Fruit fly (Drosophila melanogaster) whole organism, prepupa: ENCODE measurements around the gene CG10587.
A peak's percentile ranks its signal among the peaks of the same experiment; 100 is the strongest.

Experiments used
- CG10631 ChIP-seq: fragments of 200-800 bp; sonication (Bioruptor generic); optimal IDR thresholded peaks from 2 replicates; lab custom pipeline; 2016; ENCODE audit warnings: missing biosample characterization, missing genetic modification characterization
- CG10669 ChIP-seq: fragments of 200-800 bp; sonication (Bioruptor generic); optimal IDR thresholded peaks from 3 replicates; lab custom pipeline; 2018; ENCODE audit warnings: missing biosample characterization, mild to moderate bottlenecking, missing genetic modification characterization, moderate library complexity
- CG11294 ChIP-seq: fragments of 200-800 bp; sonication (Bioruptor generic); IDR thresholded peaks from 2 replicates; pipeline ENCODE4 v1.3.6; 2022; ENCODE audit warnings: missing biosample characterization, missing genetic modification characterization
- CG11762 ChIP-seq: fragments of 200-800 bp; sonication (Bioruptor generic); optimal IDR thresholded peaks from 3 replicates; lab custom pipeline; 2016; ENCODE audit warnings: missing biosample characterization, missing genetic modification characterization; ENCODE audit not compliant: insufficient read depth
- CG15336 ChIP-seq: fragments of 200-800 bp; sonication (Bioruptor generic); IDR thresholded peaks from 2 replicates; pipeline ENCODE4 v1.3.6; 2022; ENCODE audit warnings: missing biosample characterization, missing genetic modification characterization
- CG1621 ChIP-seq: fragments of 200-800 bp; sonication (Bioruptor generic); optimal IDR thresholded peaks from 3 replicates; lab custom pipeline; 2018; ENCODE audit warnings: missing biosample characterization, mild to moderate bottlenecking, missing genetic modification characterization
- CG16779 ChIP-seq: fragments of 200-800 bp; sonication (Bioruptor generic); optimal IDR thresholded peaks from 3 replicates; lab custom pipeline; 2017; ENCODE audit warnings: missing biosample characterization, mild to moderate bottlenecking, missing genetic modification characterization
- CG3032 ChIP-seq: fragments of 200-800 bp; optimal IDR thresholded peaks from 2 replicates; lab custom pipeline; 2019; ENCODE audit warnings: missing biosample characterization, mild to moderate bottlenecking, missing genetic modification characterization, moderate library complexity
- CG31627 ChIP-seq: fragments of 200-800 bp; sonication (Bioruptor generic); optimal IDR thresholded peaks from 3 replicates; lab custom pipeline; 2016; ENCODE audit warnings: missing biosample characterization, missing genetic modification characterization
- CG32006 ChIP-seq: fragments of 200-800 bp; sonication (Bioruptor generic); optimal IDR thresholded peaks from 3 replicates; lab custom pipeline; 2017; ENCODE audit warnings: missing biosample characterization, mild to moderate bottlenecking, missing genetic modification characterization
- CG34406 ChIP-seq: fragments of 200-800 bp; sonication (Bioruptor generic); optimal IDR thresholded peaks from 3 replicates; lab custom pipeline; 2016; ENCODE audit warnings: missing biosample characterization, missing genetic modification characterization
- CG3919 ChIP-seq: fragments of 200-800 bp; sonication (Bioruptor generic); optimal IDR thresholded peaks from 3 replicates; lab custom pipeline; 2016; ENCODE audit warnings: missing biosample characterization, missing genetic modification characterization
- CG4318 ChIP-seq: fragments of 200-800 bp; sonication (Bioruptor generic); optimal IDR thresholded peaks from 3 replicates; lab custom pipeline; 2017; ENCODE audit warnings: missing biosample characterization, mild to moderate bottlenecking, missing genetic modification characterization
- CG6163 ChIP-seq: fragments of 200-800 bp; sonication (Bioruptor generic); IDR thresholded peaks from 3 replicates; pipeline ENCODE4 v1.3.6; 2022; ENCODE audit warnings: missing biosample characterization, missing genetic modification characterization
- CG6276 ChIP-seq: fragments of 200-800 bp; sonication (Bioruptor generic); optimal IDR thresholded peaks from 2 replicates; lab custom pipeline; 2017; ENCODE audit warnings: missing biosample characterization, mild to moderate bottlenecking, missing genetic modification characterization
- CG6792 ChIP-seq: fragments of 200-800 bp; sonication (Bioruptor generic); optimal IDR thresholded peaks from 3 replicates; lab custom pipeline; 2016; ENCODE audit warnings: missing biosample characterization, missing genetic modification characterization
- CG6808 ChIP-seq: fragments of 200-800 bp; sonication (Bioruptor generic); optimal IDR thresholded peaks from 3 replicates; lab custom pipeline; 2017; ENCODE audit warnings: missing biosample characterization, missing genetic modification characterization, mild to moderate bottlenecking, moderate library complexity, missing genetic modification reagents
- CG6854 ChIP-seq: fragments of 200-800 bp; sonication (Bioruptor generic); optimal IDR thresholded peaks from 2 replicates; lab custom pipeline; 2017; ENCODE audit warnings: missing biosample characterization, mild to moderate bottlenecking, missing genetic modification characterization
- CG8119 ChIP-seq: fragments of 200-800 bp; sonication (Bioruptor generic); IDR thresholded peaks from 3 replicates; pipeline ENCODE4 v1.3.6; 2022; ENCODE audit warnings: missing biosample characterization, missing genetic modification characterization
- CG8319 ChIP-seq: fragments of 200-800 bp; sonication (Bioruptor generic); optimal IDR thresholded peaks from 3 replicates; lab custom pipeline; 2016; ENCODE audit warnings: missing biosample characterization, missing genetic modification characterization
- CG8632 ChIP-seq: fragments of 200-800 bp; sonication (Bioruptor generic); optimal IDR thresholded peaks from 3 replicates; lab custom pipeline; 2016; ENCODE audit warnings: missing biosample characterization, missing genetic modification characterization
- Eip75B ChIP-seq: fragments of 200-800 bp; sonication (Bioruptor generic); optimal IDR thresholded peaks from 3 replicates; lab custom pipeline; 2016; ENCODE audit warnings: missing biosample characterization, missing genetic modification characterization
- Eip78C ChIP-seq: fragments of 200-800 bp; sonication (Bioruptor generic); peaks from one replicate; lab custom pipeline; 2016; ENCODE audit warnings: missing biosample characterization, missing genetic modification characterization
- Ets21C ChIP-seq: fragments of 200-800 bp; sonication (Bioruptor generic); optimal IDR thresholded peaks from 3 replicates; lab custom pipeline; 2016; ENCODE audit warnings: missing biosample characterization, missing genetic modification characterization
- Ets96B ChIP-seq: fragments of 200-800 bp; optimal IDR thresholded peaks from 2 replicates; lab custom pipeline; 2019; ENCODE audit warnings: missing biosample characterization, mild to moderate bottlenecking, missing genetic modification characterization, moderate library complexity
- Gug ChIP-seq: fragments of 200-800 bp; sonication (Bioruptor generic); IDR thresholded peaks from 2 replicates; pipeline ENCODE4 v1.3.6; 2022; ENCODE audit warnings: missing biosample characterization, missing genetic modification characterization
- Hr38 ChIP-seq: sonication (Bioruptor generic); optimal IDR thresholded peaks from 2 replicates; lab custom pipeline; 2016; ENCODE audit warnings: missing biosample characterization, missing genetic modification characterization
- Hr39 ChIP-seq: fragments of 200-800 bp; sonication (Bioruptor generic); optimal IDR thresholded peaks from 2 replicates; lab custom pipeline; 2016; ENCODE audit warnings: missing biosample characterization, missing genetic modification characterization
- Hr4 ChIP-seq: fragments of 200-800 bp; sonication (Bioruptor generic); optimal IDR thresholded peaks from 3 replicates; lab custom pipeline; 2016; ENCODE audit warnings: missing biosample characterization, missing genetic modification characterization
- Lpt ChIP-seq: fragments of 200-800 bp; sonication (Bioruptor generic); optimal IDR thresholded peaks from 3 replicates; lab custom pipeline; 2016; ENCODE audit warnings: missing biosample characterization, missing genetic modification characterization
- Met ChIP-seq: fragments of 200-800 bp; sonication (Bioruptor generic); optimal IDR thresholded peaks from 3 replicates; lab custom pipeline; 2016; ENCODE audit warnings: missing biosample characterization, missing genetic modification characterization
- Smox ChIP-seq: fragments of 200-800 bp; sonication (Bioruptor generic); optimal IDR thresholded peaks from 3 replicates; lab custom pipeline; 2016; ENCODE audit warnings: missing biosample characterization, missing genetic modification characterization
- Sox102F ChIP-seq: fragments of 200-800 bp; sonication (Bioruptor generic); optimal IDR thresholded peaks from 2 replicates; lab custom pipeline; 2016; ENCODE audit warnings: missing biosample characterization, mild to moderate bottlenecking, missing genetic modification characterization
- achi ChIP-seq: fragments of 200-800 bp; sonication (Bioruptor generic); optimal IDR thresholded peaks from 3 replicates; lab custom pipeline; 2016; ENCODE audit warnings: missing biosample characterization, missing genetic modification characterization
- acj6 ChIP-seq: fragments of 200-800 bp; sonication (Bioruptor generic); optimal IDR thresholded peaks from 3 replicates; lab custom pipeline; 2016; ENCODE audit warnings: missing biosample characterization, missing genetic modification characterization
- cyc ChIP-seq: fragments of 200-800 bp; sonication (Bioruptor generic); optimal IDR thresholded peaks from 3 replicates; lab custom pipeline; 2016; ENCODE audit warnings: missing biosample characterization, missing genetic modification characterization
- dac ChIP-seq: fragments of 200-800 bp; sonication (Bioruptor generic); optimal IDR thresholded peaks from 2 replicates; lab custom pipeline; 2017; ENCODE audit warnings: missing biosample characterization, mild to moderate bottlenecking, missing genetic modification characterization
- dsx ChIP-seq: fragments of 200-800 bp; optimal IDR thresholded peaks from 3 replicates; lab custom pipeline; 2019; ENCODE audit warnings: missing biosample characterization, mild to moderate bottlenecking, missing genetic modification characterization, moderate library complexity; ENCODE audit not compliant: poor library complexity, severe bottlenecking
- eg ChIP-seq: fragments of 200-800 bp; sonication (Bioruptor generic); IDR thresholded peaks from 3 replicates; pipeline ENCODE4 v1.3.6; 2022; ENCODE audit warnings: missing biosample characterization, missing genetic modification characterization
- fd85E ChIP-seq: fragments of 200-800 bp; sonication (Bioruptor generic); optimal IDR thresholded peaks from 3 replicates; lab custom pipeline; 2016; ENCODE audit warnings: missing biosample characterization, missing genetic modification characterization
- fkh ChIP-seq: fragments of 200-800 bp; sonication (Bioruptor generic); optimal IDR thresholded peaks from 3 replicates; lab custom pipeline; 2017; ENCODE audit warnings: missing biosample characterization, mild to moderate bottlenecking, missing genetic modification characterization, moderate library complexity
- lz ChIP-seq: fragments of 200-800 bp; sonication (Bioruptor generic); optimal IDR thresholded peaks from 3 replicates; lab custom pipeline; 2016; ENCODE audit warnings: missing biosample characterization, missing genetic modification characterization
- net ChIP-seq: fragments of 200-800 bp; sonication (Bioruptor generic); optimal IDR thresholded peaks from 3 replicates; lab custom pipeline; 2016; ENCODE audit warnings: missing biosample characterization, missing genetic modification characterization
- spab ChIP-seq: fragments of 200-800 bp; sonication (Bioruptor generic); optimal IDR thresholded peaks from 2 replicates; lab custom pipeline; 2017; ENCODE audit warnings: missing biosample characterization, mild to moderate bottlenecking, missing genetic modification characterization, missing genetic modification reagents
- ss ChIP-seq, 2 experiments: fragments of 200-800 bp; sonication (Bioruptor generic); optimal IDR thresholded peaks; 2 replicates in 1 of 2; 3 replicates in 1 of 2; lab custom pipeline; 2017 to 2018; ENCODE audit warnings: mild to moderate bottlenecking in 2 of 2, missing biosample characterization in 2 of 2, missing genetic modification characterization in 2 of 2, moderate library complexity in 1 of 2
- svp ChIP-seq: fragments of 200-800 bp; sonication (Bioruptor generic); peaks from one replicate; lab custom pipeline; 2016; ENCODE audit warnings: missing biosample characterization, missing genetic modification characterization
- topi ChIP-seq: fragments of 200-800 bp; sonication (Bioruptor generic); optimal IDR thresholded peaks from 3 replicates; lab custom pipeline; 2016; ENCODE audit warnings: missing biosample characterization, missing genetic modification characterization
- vri ChIP-seq: fragments of 200-800 bp; sonication (Bioruptor generic); optimal IDR thresholded peaks from 3 replicates; lab custom pipeline; 2016; ENCODE audit warnings: missing biosample characterization, mild to moderate bottlenecking, missing genetic modification characterization

CG10587 gene

dm6 chr3L:20942076-20942475 lies 20.3 kb downstream of the CG10587 start:
- TF ChIP-seq CG10631 (GFP tag; lab: Kevin White, UChicago) (no peak), CG3919 (GFP tag; lab: Kevin White, UChicago) (no peak), CG11762 (GFP tag; lab: Kevin White, UChicago) (no peak), dsx (GFP tag; lab: Kevin White, UChicago) (no peak), lz (GFP tag; lab: Kevin White, UChicago) (no peak), Ets96B (no peak), CG3032 (tag; lab: Kevin White, UChicago) (no peak), CG16779 (tag; lab: Kevin White, UChicago) (no peak), CG8119 (GFP tag; lab: Robert Waterston, UW) (no peak), Eip75B (GFP tag; lab: Kevin White, UChicago) (no peak), CG31627 (GFP tag; lab: Kevin White, UChicago) (no peak), spab (GFP tag; lab: Kevin White, UChicago) (no peak), CG6163 (GFP tag; lab: Robert Waterston, UW) (no peak), CG6276 (no peak), Lpt (GFP tag; lab: Kevin White, UChicago) (no peak), Hr38 (GFP tag; lab: Kevin White, UChicago) (no peak), CG6854 (GFP tag; lab: Kevin White, UChicago) (no peak), vri (no peak)
- TF ChIP-seq, all 60 proteins: peak for 0

dm6 chr3L:20933706-20934105 lies 28.6 kb downstream of the CG10587 start:
- TF ChIP-seq eg (GFP tag; lab: Robert Waterston, UW) (peak; percentile 69), Hr38 (GFP tag; lab: Kevin White, UChicago) (no peak), fd85E (GFP tag; lab: Kevin White, UChicago) (no peak), Gug (0 out of 2 replicates have a peak, but pooled peaks have one; percentile 17), CG10631 (GFP tag; lab: Kevin White, UChicago) (no peak), CG11762 (GFP tag; lab: Kevin White, UChicago) (no peak), lz (GFP tag; lab: Kevin White, UChicago) (peak; percentile 26), dsx (GFP tag; lab: Kevin White, UChicago) (no peak), svp (peak; percentile 66), Eip78C (peak; percentile 89), CG6792 (peak; percentile 26), Ets21C (GFP tag; lab: Kevin White, UChicago) (no peak), cyc (GFP tag; lab: Kevin White, UChicago) (peak; percentile 10), topi (GFP tag; lab: Kevin White, UChicago) (peak; percentile 34), Lpt (GFP tag; lab: Kevin White, UChicago) (no peak), spab (GFP tag; lab: Kevin White, UChicago) (no peak), Hr4 (GFP tag; lab: Kevin White, UChicago) (peak; percentile 56), Sox102F (GFP tag; lab: Kevin White, UChicago) (peak; percentile 52), CG31627 (GFP tag; lab: Kevin White, UChicago) (no peak), CG1621 (tag; lab: Kevin White, UChicago) (no peak), CG8319 (GFP tag; lab: Kevin White, UChicago) (no peak), Smox (GFP tag; lab: Kevin White, UChicago) (peak; percentile 17), CG4318 (GFP tag; lab: Kevin White, UChicago) (no peak), fkh (GFP tag; lab: Kevin White, UChicago) (no peak), net (GFP tag; lab: Kevin White, UChicago) (peak; percentile 32), CG34406 (GFP tag; lab: Kevin White, UChicago) (peak; percentile 9), Ets96B (no peak), Met (peak; percentile 44), CG6808 (GFP tag; lab: Kevin White, UChicago) (peak; percentile 43), CG15336 (peak; percentile 56; the same call in 1 of the 2 replicates), Hr39 (peak; percentile 14), CG11294 (GFP tag; lab: Robert Waterston, UW) (0 out of 2 replicates have a peak, but pooled peaks have one; percentile 20), vri (peak; percentile 1), ss (GFP tag; optimal IDR thresholded peaks at IDR 0.05; lab: Kevin White, UChicago) (peak; percentile 19 to 65), CG8632 (GFP tag; lab: Kevin White, UChicago) (peak; percentile 16), CG10669 (GFP tag; lab: Kevin White, UChicago) (peak; percentile 25), dac (GFP tag; lab: Kevin White, UChicago) (peak; percentile 24), acj6 (GFP tag; lab: Kevin White, UChicago) (peak; percentile 16), achi (GFP tag; lab: Kevin White, UChicago) (peak; percentile 41), Eip75B (GFP tag; lab: Kevin White, UChicago) (peak; percentile 15), CG16779 (tag; lab: Kevin White, UChicago) (no peak), CG8119 (GFP tag; lab: Robert Waterston, UW) (peak; percentile 68; the same call in 2 of the 3 replicates), CG32006 (peak; percentile 54)
